Worm (Caenorhabditis elegans) whole organism, late embryonic: Measurements from ENCODE around the gene let-858.

Experiments
- ceh-30 ChIP-seq: fragments of 150-350 bp; optimal IDR thresholded peaks from 2 replicates; lab custom pipeline; 2014; ENCODE audit warnings: missing biosample characterization, missing genetic modification characterization
- hlh-30 ChIP-seq: sonication (generic microtip); optimal IDR thresholded peaks from 2 replicates; lab custom pipeline; 2017; ENCODE audit warnings: antibody characterized with exemption, missing genetic modification characterization, missing compliant biosample characterization; ENCODE audit not compliant: insufficient read depth
- nhr-11 ChIP-seq: fragments of 150-350 bp; optimal IDR thresholded peaks from 2 replicates; lab custom pipeline; 2014; ENCODE audit warnings: missing biosample characterization, missing genetic modification characterization

ce11 chrII:11044193-11044568 is 22.0 kb downstream of the let-858 start:
- no peak for TF ChIP-seq hlh-30 (tag; lab: Kevin White, UChicago)
- no peak for TF ChIP-seq ceh-30 (tag; lab: Kevin White, UChicago)
- TF ChIP-seq nhr-11 (tag; lab: Kevin White, UChicago) = no peak
